Worm (Caenorhabditis elegans) whole organism, late embryonic: Measurements from ENCODE around the gene glr-6.

Experiments used
- C38D4.7 ChIP-seq: fragments of 200-800 bp; sonication (Bioruptor generic); optimal IDR thresholded peaks from 2 replicates; lab custom pipeline; 2018; ENCODE audit warnings: mild to moderate bottlenecking, missing genetic modification characterization, moderate library complexity, missing compliant biosample characterization
- K09A11.1 ChIP-seq: sonication (generic microtip); optimal IDR thresholded peaks from 2 replicates; lab custom pipeline; 2017; ENCODE audit warnings: antibody characterized with exemption, mild to moderate bottlenecking, missing genetic modification characterization, missing compliant biosample characterization; ENCODE audit not compliant: insufficient read depth
- Y22D7AL.16 ChIP-seq: sonication (generic microtip); optimal IDR thresholded peaks from 2 replicates; lab custom pipeline; 2016; ENCODE audit warnings: missing genetic modification characterization, missing compliant biosample characterization
- ahr-1 ChIP-seq: sonication (generic microtip); optimal IDR thresholded peaks from 2 replicates; lab custom pipeline; 2016; ENCODE audit warnings: missing genetic modification characterization, missing compliant biosample characterization
- ama-1 ChIP-seq: fragments of 150-350 bp; optimal IDR thresholded peaks from 2 replicates; lab custom pipeline; 2014
- ceh-18 ChIP-seq: sonication (generic microtip); optimal IDR thresholded peaks from 2 replicates; lab custom pipeline; 2016; ENCODE audit warnings: missing genetic modification characterization, missing compliant biosample characterization
- ceh-19 ChIP-seq: fragments of 200-800 bp; sonication (Bioruptor generic); optimal IDR thresholded peaks from 2 replicates; lab custom pipeline; 2018; ENCODE audit warnings: mild to moderate bottlenecking, missing genetic modification characterization, missing compliant biosample characterization
- ceh-24 ChIP-seq: sonication (generic microtip); optimal IDR thresholded peaks from 2 replicates; lab custom pipeline; 2016; ENCODE audit warnings: mild to moderate bottlenecking, missing genetic modification characterization, missing compliant biosample characterization
- ceh-30 ChIP-seq: fragments of 150-350 bp; optimal IDR thresholded peaks from 2 replicates; lab custom pipeline; 2014; ENCODE audit warnings: missing biosample characterization, missing genetic modification characterization
- ceh-48 ChIP-seq: sonication (generic microtip); optimal IDR thresholded peaks from 2 replicates; lab custom pipeline; 2016; ENCODE audit warnings: missing genetic modification characterization, inconsistent platforms, missing compliant biosample characterization
- ceh-9 ChIP-seq: sonication (generic microtip); optimal IDR thresholded peaks from 2 replicates; lab custom pipeline; 2016; ENCODE audit warnings: mild to moderate bottlenecking, missing genetic modification characterization, inconsistent platforms, missing compliant biosample characterization
- che-1 ChIP-seq: sonication (generic microtip); optimal IDR thresholded peaks from 2 replicates; lab custom pipeline; 2016; ENCODE audit warnings: mild to moderate bottlenecking, missing genetic modification characterization, missing compliant biosample characterization
- dmd-4 ChIP-seq: sonication (generic microtip); optimal IDR thresholded peaks from 2 replicates; lab custom pipeline; 2016; ENCODE audit warnings: borderline replicate concordance, missing genetic modification characterization, missing compliant biosample characterization
- elt-2 ChIP-seq: sonication (generic microtip); optimal IDR thresholded peaks from 2 replicates; lab custom pipeline; 2016; ENCODE audit warnings: missing genetic modification reagents, missing genetic modification characterization, missing compliant biosample characterization
- fkh-6 ChIP-seq: sonication (generic microtip); optimal IDR thresholded peaks from 2 replicates; lab custom pipeline; 2016; ENCODE audit warnings: missing genetic modification characterization, missing compliant biosample characterization
- gmeb-2 ChIP-seq: sonication (generic microtip); optimal IDR thresholded peaks from 2 replicates; lab custom pipeline; 2016; ENCODE audit warnings: missing genetic modification characterization, inconsistent platforms, missing compliant biosample characterization
- hlh-15 ChIP-seq: sonication (generic microtip); optimal IDR thresholded peaks from 2 replicates; lab custom pipeline; 2016; ENCODE audit warnings: missing genetic modification characterization, missing compliant biosample characterization
- hlh-30 ChIP-seq: sonication (generic microtip); optimal IDR thresholded peaks from 2 replicates; lab custom pipeline; 2017; ENCODE audit warnings: antibody characterized with exemption, missing genetic modification characterization, missing compliant biosample characterization; ENCODE audit not compliant: insufficient read depth
- hlh-8 ChIP-seq: sonication (generic microtip); optimal IDR thresholded peaks from 2 replicates; lab custom pipeline; 2016; ENCODE audit warnings: missing genotype, missing genetic modification characterization, missing compliant biosample characterization
- lin-11 ChIP-seq: fragments of 200-800 bp; sonication (Bioruptor generic); optimal IDR thresholded peaks from 2 replicates; lab custom pipeline; 2018; ENCODE audit warnings: mild to moderate bottlenecking, missing genetic modification characterization, missing compliant biosample characterization
- nhr-11 ChIP-seq: fragments of 150-350 bp; optimal IDR thresholded peaks from 2 replicates; lab custom pipeline; 2014; ENCODE audit warnings: missing biosample characterization, missing genetic modification characterization
- nhr-232 ChIP-seq: sonication (generic microtip); optimal IDR thresholded peaks from 2 replicates; lab custom pipeline; 2016; ENCODE audit warnings: missing genetic modification characterization, missing compliant biosample characterization
- odd-2 ChIP-seq: sonication (generic microtip); optimal IDR thresholded peaks from 2 replicates; lab custom pipeline; 2017; ENCODE audit warnings: antibody characterized with exemption, mild to moderate bottlenecking, missing genetic modification characterization, missing compliant biosample characterization
- pha-2 ChIP-seq: sonication (generic microtip); optimal IDR thresholded peaks from 2 replicates; lab custom pipeline; 2017; ENCODE audit warnings: mild to moderate bottlenecking, missing genetic modification characterization, missing compliant biosample characterization
- pros-1 ChIP-seq: fragments of 150-350 bp; optimal IDR thresholded peaks from 2 replicates; lab custom pipeline; 2014; ENCODE audit warnings: missing biosample characterization, missing genetic modification reagents, missing genetic modification characterization
- rnt-1 ChIP-seq: sonication (generic microtip); optimal IDR thresholded peaks from 2 replicates; lab custom pipeline; 2016; ENCODE audit warnings: missing genetic modification characterization, missing compliant biosample characterization
- sdc-2 ChIP-seq: sonication (generic microtip); optimal IDR thresholded peaks from 2 replicates; lab custom pipeline; 2016; ENCODE audit warnings: missing genotype, missing genetic modification characterization, missing compliant biosample characterization
- sox-2 ChIP-seq: fragments of 200-800 bp; sonication (Bioruptor generic); IDR thresholded peaks from 2 replicates; pipeline ENCODE4 v1.3.6; 2022; ENCODE audit warnings: missing genetic modification reagents, missing genetic modification characterization, missing compliant biosample characterization
- tbx-2 ChIP-seq: sonication (generic microtip); optimal IDR thresholded peaks from 2 replicates; lab custom pipeline; 2016; ENCODE audit warnings: missing genetic modification characterization, missing compliant biosample characterization
- ttx-3 ChIP-seq: sonication (generic microtip); optimal IDR thresholded peaks from 2 replicates; lab custom pipeline; 2016; ENCODE audit warnings: missing genetic modification reagents, missing genetic modification characterization, missing compliant biosample characterization
- unc-42 ChIP-seq: sonication (generic microtip); optimal IDR thresholded peaks from 2 replicates; lab custom pipeline; 2016; ENCODE audit warnings: missing genotype, missing genetic modification characterization, missing compliant biosample characterization
- ztf-16 ChIP-seq: sonication (generic microtip); optimal IDR thresholded peaks from 2 replicates; lab custom pipeline; 2017; ENCODE audit warnings: missing genetic modification characterization, missing compliant biosample characterization

Gene glr-6

DNA sequence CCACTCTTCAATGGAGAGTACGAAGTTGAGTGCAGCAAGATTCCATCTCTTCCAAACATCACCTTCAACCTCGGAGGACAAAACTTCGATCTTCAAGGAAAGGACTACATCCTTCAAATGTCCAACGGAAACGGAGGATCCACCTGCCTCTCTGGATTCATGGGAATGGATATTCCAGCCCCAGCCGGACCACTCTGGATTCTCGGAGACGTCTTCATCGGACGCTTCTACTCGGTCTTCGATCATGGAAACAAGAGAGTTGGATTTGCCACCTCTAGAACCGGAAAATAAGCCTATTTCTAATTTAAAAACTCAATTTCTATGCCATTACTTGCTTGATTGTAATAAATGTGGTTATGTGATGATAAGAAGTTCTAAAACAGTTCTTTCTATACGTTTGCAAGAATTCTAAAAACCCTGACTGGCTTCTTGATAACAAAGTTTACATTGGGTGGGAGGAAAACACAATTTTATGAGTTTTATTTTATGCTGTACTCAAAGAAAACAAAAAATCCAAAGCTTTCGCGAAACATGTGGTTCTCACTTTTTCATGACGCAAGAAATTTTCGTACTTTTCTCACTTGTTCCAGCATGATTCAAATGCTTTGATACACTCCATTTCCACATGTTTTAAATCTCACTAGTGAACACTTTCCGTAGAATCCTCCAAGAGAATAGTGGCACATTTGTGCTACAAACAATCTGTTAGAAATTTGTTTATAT lies 48.1 kb downstream of the glr-6 start:
- TF ChIP-seq hlh-30 (tag; lab: Kevin White, UChicago) (no peak), odd-2 (tag; lab: Kevin White, UChicago) (no peak), gmeb-2 (tag; lab: Kevin White, UChicago) (no peak), ceh-48 (no peak), ama-1 (no peak), nhr-11 (tag; lab: Kevin White, UChicago) (no peak), che-1 (tag; lab: Kevin White, UChicago) (no peak), sdc-2 (no peak), dmd-4 (no peak), fkh-6 (tag; lab: Kevin White, UChicago) (no peak), ceh-19 (GFP tag; lab: Kevin White, UChicago) (no peak), unc-42 (tag; lab: Kevin White, UChicago) (no peak), sox-2 (GFP tag; lab: Robert Waterston, UW) (no peak)

DNA sequence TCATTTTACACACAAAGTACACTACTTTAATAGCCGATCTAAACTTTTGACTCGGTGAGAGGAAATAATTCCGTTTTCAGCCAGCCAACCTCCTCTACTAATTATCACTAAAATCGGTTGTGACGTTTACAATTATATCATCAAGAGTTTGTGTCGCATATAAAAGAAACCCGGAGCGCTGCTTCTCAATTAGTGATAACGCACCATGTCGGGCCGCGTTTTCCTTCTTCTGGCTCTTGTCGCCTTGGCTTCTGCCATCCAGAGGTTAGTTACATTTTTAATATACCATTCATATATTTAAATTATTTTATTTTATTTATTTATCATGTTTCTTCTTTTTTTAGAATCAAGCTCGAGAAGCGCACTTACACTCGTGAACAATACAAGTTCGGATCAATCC lies 49.5 kb downstream of the glr-6 start, which contains the start of gene asp-3:
TSS of gene asp-3 (plus strand) at position 79 of the 400 bp plus-strand sequence.
- no peak for TF ChIP-seq nhr-232 (tag; lab: Kevin White, UChicago)
- peak; percentile 34 for TF ChIP-seq elt-2

DNA sequence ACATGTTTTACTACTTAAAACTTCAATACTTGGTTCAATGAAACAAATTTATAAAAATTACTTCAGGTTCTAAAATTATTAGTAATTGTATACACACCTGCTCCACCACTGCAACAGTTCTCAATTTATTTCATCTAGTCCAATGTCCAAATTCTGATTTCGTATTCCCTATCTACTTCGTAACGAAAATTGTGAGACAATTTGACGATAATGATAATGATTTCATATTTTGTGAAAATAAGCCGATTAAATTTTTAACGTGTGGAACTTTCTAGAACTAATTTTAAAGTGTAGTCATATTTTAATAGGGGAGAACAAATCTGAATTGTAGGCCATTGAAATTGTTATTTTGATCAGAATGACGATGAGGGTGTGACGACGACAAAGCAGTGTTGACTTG lies 50.1 kb downstream of the glr-6 start:
- TF ChIP-seq pha-2 (tag; lab: Kevin White, UChicago) (no peak), odd-2 (tag; lab: Kevin White, UChicago) (no peak), ahr-1 (tag; lab: Kevin White, UChicago) (no peak), ttx-3 (tag; lab: Kevin White, UChicago) (no peak), Y22D7AL.16 (tag; lab: Kevin White, UChicago) (no peak), hlh-8 (tag; lab: Kevin White, UChicago) (no peak), ceh-30 (tag; lab: Kevin White, UChicago) (no peak), rnt-1 (tag; lab: Kevin White, UChicago) (no peak), sox-2 (GFP tag; lab: Robert Waterston, UW) (no peak), ceh-24 (tag; lab: Kevin White, UChicago) (no peak), lin-11 (tag; lab: Kevin White, UChicago) (no peak), hlh-15 (tag; lab: Kevin White, UChicago) (no peak), ztf-16 (tag; lab: Kevin White, UChicago) (no peak), K09A11.1 (no peak), pros-1 (tag; lab: Kevin White, UChicago) (no peak), ceh-9 (tag; lab: Kevin White, UChicago) (no peak), tbx-2 (no peak), unc-42 (tag; lab: Kevin White, UChicago) (no peak), ceh-48 (no peak), ceh-18 (tag; lab: Kevin White, UChicago) (no peak)

- TF ChIP-seq elt-2 (peak; percentile 15), hlh-30 (tag; lab: Kevin White, UChicago) (peak; percentile 18), C38D4.7 (GFP tag; lab: Kevin White, UChicago) (no peak)
These were observed 51.5 kb downstream of the glr-6 start, which contains the start of gene sgca-1 for ce11 chrX:6788965-6789573. TSS of gene sgca-1 (minus strand) at chrX:6789548.
